Worm (Caenorhabditis elegans) whole organism, early embryonic: Measurements from ENCODE around the gene pho-4.

ENCODE experiments used
- B0310.2 ChIP-seq: sonication (generic microtip); optimal IDR thresholded peaks from 2 replicates; lab custom pipeline; 2016; ENCODE audit warnings: mild to moderate bottlenecking, missing genetic modification characterization, missing compliant biosample characterization
- F13C5.2 ChIP-seq: sonication (generic microtip); optimal IDR thresholded peaks from 2 replicates; lab custom pipeline; 2017; ENCODE audit warnings: mild to moderate bottlenecking, missing genetic modification characterization, inconsistent platforms, missing compliant biosample characterization
- aly-1 ChIP-seq: sonication (generic microtip); optimal IDR thresholded peaks from 2 replicates; lab custom pipeline; 2016; ENCODE audit warnings: missing genetic modification characterization, missing compliant biosample characterization
- ama-1 ChIP-seq: fragments of 150-350 bp; optimal IDR thresholded peaks from 2 replicates; lab custom pipeline; 2014
- ceh-13 ChIP-seq: fragments of 200-800 bp; sonication (Bioruptor generic); optimal IDR thresholded peaks from 2 replicates; lab custom pipeline; 2018; ENCODE audit warnings: mild to moderate bottlenecking, missing genetic modification characterization, missing compliant biosample characterization
- ceh-36 ChIP-seq: sonication (generic microtip); optimal IDR thresholded peaks from 2 replicates; lab custom pipeline; 2016; ENCODE audit warnings: missing genetic modification characterization, inconsistent platforms, missing compliant biosample characterization
- ets-7 ChIP-seq: sonication (generic microtip); optimal IDR thresholded peaks from 2 replicates; lab custom pipeline; 2016; ENCODE audit warnings: missing genotype, missing genetic modification characterization, missing compliant biosample characterization
- flt-1 ChIP-seq: fragments of 200-800 bp; sonication (Bioruptor generic); IDR thresholded peaks from 2 replicates; pipeline ENCODE4 v1.3.6; 2022; ENCODE audit warnings: missing genetic modification characterization, missing compliant biosample characterization
- hmbx-1 ChIP-seq: sonication (generic microtip); optimal IDR thresholded peaks from 2 replicates; lab custom pipeline; 2016; ENCODE audit warnings: mild to moderate bottlenecking, missing genetic modification characterization, missing compliant biosample characterization
- hmg-4 ChIP-seq: fragments of 200-800 bp; sonication (Bioruptor generic); optimal IDR thresholded peaks from 2 replicates; lab custom pipeline; 2018; ENCODE audit warnings: mild to moderate bottlenecking, missing genetic modification characterization, missing compliant biosample characterization
- hnd-1 ChIP-seq: sonication (generic microtip); optimal IDR thresholded peaks from 2 replicates; lab custom pipeline; 2016; ENCODE audit warnings: missing genetic modification characterization, missing compliant biosample characterization
- pes-1 ChIP-seq: fragments of 200-800 bp; sonication (Bioruptor generic); IDR thresholded peaks from 2 replicates; pipeline ENCODE4 v1.3.6; 2022; ENCODE audit warnings: missing genetic modification reagents, missing genetic modification characterization, missing compliant biosample characterization
- scrt-1 ChIP-seq: fragments of 200-800 bp; sonication (Bioruptor generic); IDR thresholded peaks from 2 replicates; pipeline ENCODE4 v1.3.6; 2022; ENCODE audit warnings: missing genetic modification characterization, missing compliant biosample characterization
- sea-1 ChIP-seq: fragments of 200-800 bp; sonication (Bioruptor generic); conservative IDR thresholded peaks from 2 replicates; pipeline ENCODE4 v1.3.6; 2022; ENCODE audit warnings: missing genetic modification characterization, missing compliant biosample characterization
- tbx-11 ChIP-seq: fragments of 200-800 bp; sonication (Bioruptor generic); IDR thresholded peaks from 2 replicates; pipeline ENCODE4 v1.3.6; 2022; ENCODE audit warnings: missing genetic modification characterization, missing compliant biosample characterization
- tbx-37 ChIP-seq: fragments of 200-800 bp; sonication (Bioruptor generic); conservative IDR thresholded peaks from 2 replicates; pipeline ENCODE4 v1.3.6; 2022; ENCODE audit warnings: missing genetic modification reagents, missing genetic modification characterization, missing compliant biosample characterization
- tra-4 ChIP-seq: sonication (generic microtip); optimal IDR thresholded peaks from 2 replicates; lab custom pipeline; 2017; ENCODE audit warnings: missing genetic modification characterization, missing compliant biosample characterization

The pho-4 gene

DNA sequence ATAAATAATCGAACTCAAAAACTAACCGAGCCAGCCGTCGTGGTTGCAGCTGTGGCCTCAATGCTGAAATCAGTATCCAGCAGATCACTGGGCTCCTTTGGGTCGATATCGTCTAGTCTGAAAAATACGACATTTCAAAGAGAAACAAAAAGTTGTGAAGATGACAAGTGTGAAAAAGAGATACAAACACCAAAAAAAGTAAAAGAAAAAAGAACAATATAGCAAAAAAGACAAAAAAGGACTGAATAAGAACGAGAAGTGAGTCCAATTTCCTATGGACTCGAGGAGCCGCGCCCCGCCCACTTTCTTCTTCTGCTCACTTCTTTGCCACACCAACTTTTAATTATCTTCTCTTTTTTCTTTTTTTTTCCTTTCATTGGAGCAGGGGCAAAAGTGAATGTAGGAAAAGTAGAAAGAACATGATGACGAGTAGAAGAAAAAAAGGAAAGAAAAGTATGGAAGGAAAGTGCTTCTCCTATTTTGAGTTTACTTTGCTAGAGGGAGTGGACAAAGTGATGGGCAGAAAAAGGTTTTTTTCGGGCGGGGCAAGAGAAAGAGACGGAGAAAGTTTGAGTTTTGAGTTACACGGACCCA is 33.6 kb upstream of the pho-4 start, which contains the start of gene drn-1:
drn-1 (minus strand) TSS at position 117 of the 594 bp plus-strand sequence.
- no peak for TF ChIP-seq sea-1 (GFP tag; lab: Robert Waterston, UW)

DNA sequence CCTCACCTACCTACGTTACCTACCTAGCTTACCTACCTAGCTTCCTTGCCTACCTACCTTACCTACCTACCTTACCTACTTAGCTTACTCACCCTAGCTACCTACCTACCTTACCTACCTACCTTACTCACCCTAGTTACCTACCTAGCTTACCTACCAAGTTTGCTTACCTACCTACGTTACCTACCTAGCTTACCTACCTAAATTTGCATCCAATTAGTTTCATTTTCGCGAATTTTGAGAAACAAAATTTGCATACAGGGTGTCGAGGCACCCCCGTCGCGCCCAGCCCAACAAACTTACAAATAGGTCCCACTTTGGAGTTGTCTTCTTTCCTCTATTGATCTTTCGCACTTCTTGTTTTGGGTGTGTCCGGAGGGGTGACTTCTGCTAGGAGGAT is 30.7 kb upstream of the pho-4 start:
- TF ChIP-seq F13C5.2 (no peak), sea-1 (GFP tag; lab: Robert Waterston, UW) (no peak), ama-1 (lab: Kevin White, UChicago) (no peak), scrt-1 (GFP tag; lab: Robert Waterston, UW) (no peak)

DNA sequence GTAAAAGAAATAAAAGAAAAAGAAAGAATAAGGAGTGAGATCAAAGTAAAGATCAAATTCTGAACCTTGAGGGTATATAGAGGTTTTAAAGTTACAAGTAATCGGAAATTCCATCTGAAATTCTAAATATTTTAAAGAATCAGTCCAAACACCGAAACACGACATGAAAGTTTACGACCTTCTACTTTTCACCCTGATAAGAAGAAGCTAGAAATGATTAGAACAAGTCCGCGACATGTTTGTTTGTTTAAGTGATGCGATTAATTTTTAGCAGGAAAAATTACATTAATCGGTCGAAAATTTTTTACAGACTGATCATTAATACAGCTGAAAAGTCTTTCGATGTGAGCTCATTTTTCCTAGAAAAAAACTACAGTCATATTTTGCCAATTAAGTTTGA is 26.4 kb upstream of the pho-4 start:
- TF ChIP-seq tra-4 (no peak), ceh-13 (no peak), ama-1 (lab: Kevin White, UChicago) (no peak), hmg-4 (GFP tag; lab: Kevin White, UChicago) (no peak), aly-1 (no peak), hmbx-1 (tag; lab: Kevin White, UChicago) (no peak), F13C5.2 (no peak), tbx-11 (GFP tag; lab: Robert Waterston, UW) (no peak), ceh-36 (no peak), sea-1 (GFP tag; lab: Robert Waterston, UW) (no peak), B0310.2 (tag; lab: Kevin White, UChicago) (no peak), scrt-1 (GFP tag; lab: Robert Waterston, UW) (no peak), pes-1 (GFP tag; lab: Robert Waterston, UW) (no peak), tbx-37 (GFP tag; lab: Robert Waterston, UW) (no peak), ets-7 (tag; lab: Kevin White, UChicago) (no peak), hnd-1 (no peak), flt-1 (GFP tag; lab: Robert Waterston, UW) (no peak)

DNA sequence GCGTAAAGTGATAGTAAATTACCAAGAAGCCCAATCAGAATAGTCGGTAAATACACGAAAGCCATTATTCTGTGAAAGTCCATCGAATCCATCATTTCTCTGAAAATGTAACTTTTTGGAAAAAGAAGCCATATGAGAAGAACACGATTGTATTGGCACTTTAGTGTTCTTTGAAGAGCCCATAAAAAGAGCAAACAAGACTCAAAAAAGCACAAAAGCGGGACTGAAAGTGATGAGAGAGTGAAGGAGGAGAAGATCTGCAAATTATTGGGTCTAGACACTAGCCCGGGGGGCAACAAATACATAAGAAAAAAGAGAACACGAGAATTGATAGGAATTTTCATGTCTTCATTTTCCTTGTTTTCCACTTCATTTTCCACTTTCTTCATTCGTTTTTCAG is 17.2 kb upstream of the pho-4 start, which contains the start of gene frpr-4:
frpr-4 (minus strand) TSS at position 101 of the 400 bp plus-strand sequence.
- TF ChIP-seq pes-1 (GFP tag; lab: Robert Waterston, UW) = no peak
- TF ChIP-seq ama-1 (lab: Kevin White, UChicago) = no peak
- TF ChIP-seq ceh-13 = no peak
- TF ChIP-seq aly-1 = no peak
- TF ChIP-seq tra-4 = no peak
- no peak for TF ChIP-seq flt-1 (GFP tag; lab: Robert Waterston, UW)
- TF ChIP-seq tbx-37 (GFP tag; lab: Robert Waterston, UW) = no peak
- no peak for TF ChIP-seq sea-1 (GFP tag; lab: Robert Waterston, UW)
- TF ChIP-seq ets-7 (tag; lab: Kevin White, UChicago) = no peak
- no peak for TF ChIP-seq scrt-1 (GFP tag; lab: Robert Waterston, UW)
- no peak for TF ChIP-seq hmg-4 (GFP tag; lab: Kevin White, UChicago)
- no peak for TF ChIP-seq hnd-1
- TF ChIP-seq hmbx-1 (tag; lab: Kevin White, UChicago) = no peak
- no peak for TF ChIP-seq tbx-11 (GFP tag; lab: Robert Waterston, UW)
- no peak for TF ChIP-seq ceh-36
- no peak for TF ChIP-seq B0310.2 (tag; lab: Kevin White, UChicago)
- no peak for TF ChIP-seq F13C5.2

DNA sequence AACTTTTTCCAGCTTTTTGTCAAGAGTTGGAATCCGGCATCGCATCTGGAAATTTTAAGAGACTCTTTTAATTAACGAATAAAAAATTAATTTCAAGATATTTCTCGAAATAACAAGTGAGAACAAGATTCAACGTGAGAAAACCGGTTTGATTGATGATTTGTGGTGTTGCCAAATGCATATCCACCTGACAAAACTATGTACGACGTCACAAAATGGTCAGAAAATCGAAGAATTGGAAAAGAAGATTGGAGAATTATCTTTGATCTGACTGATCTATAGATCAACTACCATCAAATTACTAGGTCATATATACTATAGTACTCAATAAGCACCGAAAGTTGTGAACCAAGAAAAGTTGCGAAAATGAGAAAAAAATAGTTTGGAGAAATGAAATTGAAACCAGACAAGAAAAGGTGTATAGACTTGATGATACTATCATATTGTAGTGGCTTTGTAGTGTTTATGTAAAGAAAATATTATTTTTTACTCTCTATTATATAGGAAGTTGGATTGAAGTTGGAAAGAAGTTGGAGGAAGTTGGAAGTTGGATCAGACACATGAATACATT is 8.6 kb upstream of the pho-4 start, which contains the start of gene ptr-6:
ptr-6 (minus strand) TSS at position 47 of the 571 bp plus-strand sequence.
- TF ChIP-seq ceh-13 = no peak
- TF ChIP-seq F13C5.2 = no peak
- no peak for TF ChIP-seq tbx-37 (GFP tag; lab: Robert Waterston, UW)
- no peak for TF ChIP-seq tra-4
- TF ChIP-seq scrt-1 (GFP tag; lab: Robert Waterston, UW) = no peak
- no peak for TF ChIP-seq hnd-1
- no peak for TF ChIP-seq B0310.2 (tag; lab: Kevin White, UChicago)
- no peak for TF ChIP-seq ceh-36
- no peak for TF ChIP-seq ama-1 (lab: Kevin White, UChicago)
- TF ChIP-seq ets-7 (tag; lab: Kevin White, UChicago) = no peak
- TF ChIP-seq hmg-4 (GFP tag; lab: Kevin White, UChicago) = no peak
- no peak for TF ChIP-seq flt-1 (GFP tag; lab: Robert Waterston, UW)
- TF ChIP-seq aly-1 = no peak
- no peak for TF ChIP-seq sea-1 (GFP tag; lab: Robert Waterston, UW)
- no peak for TF ChIP-seq pes-1 (GFP tag; lab: Robert Waterston, UW)

DNA sequence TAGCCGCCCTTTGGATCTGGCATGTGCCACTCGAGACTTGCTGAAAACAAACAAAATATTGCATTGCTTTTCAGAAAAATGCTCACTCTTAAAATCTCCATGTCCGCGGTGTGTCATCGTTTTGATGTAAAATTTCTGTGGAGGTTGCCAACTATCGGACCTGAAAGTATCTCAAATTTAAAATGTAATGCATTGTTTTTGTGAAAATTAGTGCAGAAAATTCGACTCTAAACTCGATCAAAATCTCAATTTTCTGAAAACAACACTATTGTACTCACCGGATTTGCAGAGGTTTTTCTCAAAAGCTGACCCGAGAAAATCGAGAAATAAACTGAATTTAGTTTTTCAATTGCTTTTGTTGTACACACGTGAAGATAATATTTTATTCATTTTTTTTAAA is 3.3 kb upstream of the pho-4 start, which contains the start of gene T16D1.1:
T16D1.1 (minus strand) TSS at position 101 of the 400 bp plus-strand sequence.
- TF ChIP-seq ceh-36 = no peak
- no peak for TF ChIP-seq flt-1 (GFP tag; lab: Robert Waterston, UW)
- no peak for TF ChIP-seq hmg-4 (GFP tag; lab: Kevin White, UChicago)
- TF ChIP-seq pes-1 (GFP tag; lab: Robert Waterston, UW) = no peak
- no peak for TF ChIP-seq sea-1 (GFP tag; lab: Robert Waterston, UW)
- TF ChIP-seq ets-7 (tag; lab: Kevin White, UChicago) = no peak
- no peak for TF ChIP-seq hnd-1
- no peak for TF ChIP-seq F13C5.2
- TF ChIP-seq tbx-37 (GFP tag; lab: Robert Waterston, UW) = no peak
- no peak for TF ChIP-seq hmbx-1 (tag; lab: Kevin White, UChicago)
- TF ChIP-seq B0310.2 (tag; lab: Kevin White, UChicago) = no peak
- no peak for TF ChIP-seq ama-1 (lab: Kevin White, UChicago)
- no peak for TF ChIP-seq aly-1

DNA sequence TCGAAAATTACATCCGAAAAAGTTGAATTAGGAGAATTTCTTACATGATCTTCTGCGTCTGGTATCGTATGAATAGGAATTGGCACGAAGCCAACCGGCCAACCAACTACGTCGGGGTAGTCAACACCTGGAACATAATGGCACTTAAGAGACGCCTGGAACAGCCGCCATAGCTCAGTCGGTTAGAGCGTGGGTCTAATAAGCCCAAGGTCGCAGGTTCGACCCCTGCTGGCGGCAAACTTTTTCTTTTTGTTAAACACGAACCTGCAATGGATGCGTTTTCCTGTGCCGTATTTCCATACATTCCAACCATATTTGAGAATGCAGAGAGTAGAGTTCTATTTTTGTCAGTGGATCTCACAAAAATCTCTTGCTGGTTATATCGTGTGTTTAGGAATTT is 567 bp downstream of the pho-4 start:
- 0 out of 2 replicates have a peak, but pooled peaks have one; percentile 43 for TF ChIP-seq tbx-11 (GFP tag; lab: Robert Waterston, UW)
- 0 out of 2 replicates have a peak, but pooled peaks have one; percentile 10 for TF ChIP-seq flt-1 (GFP tag; lab: Robert Waterston, UW)
- TF ChIP-seq scrt-1 (GFP tag; lab: Robert Waterston, UW) = peak; percentile 61; the same call in 1 of the 2 replicates
- TF ChIP-seq B0310.2 (tag; lab: Kevin White, UChicago) = no peak
- TF ChIP-seq ceh-36 = no peak
